Fruit fly (Drosophila melanogaster) whole organism, embryonic: ENCODE measurements around the gene Phb1.

Experiments used
- Ada2b ChIP-seq: fragments of 200-800 bp; sonication (Bioruptor generic); IDR thresholded peaks from 2 replicates; pipeline ENCODE4 v1.3.6; 2022; ENCODE audit warnings: missing biosample characterization, missing genetic modification characterization
- Atf6 ChIP-seq: fragments of 200-800 bp; sonication (Bioruptor generic); IDR thresholded peaks from 2 replicates; pipeline ENCODE4 v1.3.6; 2022; ENCODE audit warnings: missing biosample characterization, missing genetic modification characterization
- C15 ChIP-seq: fragments of 200-800 bp; sonication (Bioruptor generic); IDR thresholded peaks from 3 replicates; pipeline ENCODE4 v1.3.6; 2022; ENCODE audit warnings: missing biosample characterization, missing genetic modification characterization
- CG10431 ChIP-seq: fragments of 200-800 bp; sonication (Bioruptor generic); optimal IDR thresholded peaks from 3 replicates; lab custom pipeline; 2018; ENCODE audit warnings: missing biosample characterization, mild to moderate bottlenecking, missing genetic modification characterization
- CG11504 ChIP-seq: fragments of 200-800 bp; sonication (Bioruptor generic); optimal IDR thresholded peaks from 3 replicates; lab custom pipeline; 2019; ENCODE audit warnings: missing biosample characterization, mild to moderate bottlenecking, missing genetic modification characterization, moderate library complexity
- CG11695 ChIP-seq: fragments of 200-800 bp; sonication (Bioruptor generic); IDR thresholded peaks from 3 replicates; pipeline ENCODE4 v1.3.6; 2022; ENCODE audit warnings: missing biosample characterization, missing genetic modification characterization
- CG13287 ChIP-seq: fragments of 200-800 bp; sonication (Bioruptor generic); IDR thresholded peaks from 2 replicates; pipeline ENCODE4 v1.3.6; 2022; ENCODE audit warnings: missing biosample characterization, missing genetic modification characterization; ENCODE audit not compliant: partially characterized antibody
- CG13424 ChIP-seq: fragments of 200-800 bp; sonication (Bioruptor generic); optimal IDR thresholded peaks from 2 replicates; lab custom pipeline; 2019; ENCODE audit warnings: missing biosample characterization, mild to moderate bottlenecking, missing genetic modification characterization, moderate library complexity
- CG14860 ChIP-seq: fragments of 200-800 bp; sonication (Bioruptor generic); IDR thresholded peaks from 3 replicates; pipeline ENCODE4 v1.3.6; 2022; ENCODE audit warnings: missing biosample characterization, missing genetic modification characterization; ENCODE audit not compliant: partially characterized antibody
- CG16863 ChIP-seq: fragments of 200-800 bp; sonication (Bioruptor generic); optimal IDR thresholded peaks from 3 replicates; lab custom pipeline; 2016; ENCODE audit warnings: missing biosample characterization, missing genetic modification characterization
- CG17361 ChIP-seq: fragments of 200-800 bp; sonication (Bioruptor generic); IDR thresholded peaks from 3 replicates; pipeline ENCODE4 v1.3.6; 2022; ENCODE audit warnings: missing biosample characterization, missing genetic modification characterization
- CG17802 ChIP-seq: fragments of 200-800 bp; sonication (Bioruptor generic); optimal IDR thresholded peaks from 2 replicates; lab custom pipeline; 2018; ENCODE audit warnings: missing biosample characterization, mild to moderate bottlenecking, missing genetic modification characterization, moderate library complexity
- CG17829 ChIP-seq: fragments of 200-800 bp; optimal IDR thresholded peaks from 2 replicates; lab custom pipeline; 2019; ENCODE audit warnings: missing biosample characterization, mild to moderate bottlenecking, missing genetic modification characterization, moderate library complexity
- CG1792 ChIP-seq: fragments of 200-800 bp; sonication (Bioruptor generic); optimal IDR thresholded peaks from 2 replicates; lab custom pipeline; 2016; ENCODE audit warnings: missing biosample characterization, missing genetic modification characterization
- CG2129 ChIP-seq: fragments of 200-800 bp; sonication (Bioruptor generic); IDR thresholded peaks from 2 replicates; pipeline ENCODE4 v1.3.6; 2022; ENCODE audit warnings: missing biosample characterization, missing genetic modification characterization; ENCODE audit not compliant: partially characterized antibody
- CG30020 ChIP-seq: fragments of 200-800 bp; optimal IDR thresholded peaks from 2 replicates; lab custom pipeline; 2019; ENCODE audit warnings: missing biosample characterization, mild to moderate bottlenecking, missing genetic modification characterization, moderate library complexity
- CG31441 ChIP-seq: fragments of 200-800 bp; sonication (Bioruptor generic); IDR thresholded peaks from 2 replicates; pipeline ENCODE4 v1.3.6; 2022; ENCODE audit warnings: missing biosample characterization, missing genetic modification characterization
- CG4707 ChIP-seq: fragments of 200-800 bp; sonication (Bioruptor generic); optimal IDR thresholded peaks from 2 replicates; lab custom pipeline; 2018; ENCODE audit warnings: missing biosample characterization, mild to moderate bottlenecking, missing genetic modification characterization, moderate library complexity
- CG4820 ChIP-seq: fragments of 200-800 bp; sonication (Bioruptor generic); optimal IDR thresholded peaks from 3 replicates; lab custom pipeline; 2016; ENCODE audit warnings: missing biosample characterization, missing genetic modification characterization
- CG5245 ChIP-seq: fragments of 200-800 bp; sonication (Bioruptor generic); optimal IDR thresholded peaks from 3 replicates; lab custom pipeline; 2016; ENCODE audit warnings: missing biosample characterization, missing genetic modification characterization
- CG6689 ChIP-seq: fragments of 200-800 bp; sonication (Bioruptor generic); IDR thresholded peaks from 2 replicates; pipeline ENCODE4 v1.3.6; 2022; ENCODE audit warnings: missing biosample characterization, missing genetic modification characterization
- CG6765 ChIP-seq: fragments of 200-800 bp; sonication (Bioruptor generic); optimal IDR thresholded peaks from 3 replicates; lab custom pipeline; 2017; ENCODE audit warnings: missing biosample characterization, mild to moderate bottlenecking, missing genetic modification characterization
- CG6813 ChIP-seq: fragments of 200-800 bp; sonication (Bioruptor generic); optimal IDR thresholded peaks from 2 replicates; lab custom pipeline; 2017; ENCODE audit warnings: missing biosample characterization, missing genetic modification characterization, mild to moderate bottlenecking, moderate library complexity, missing genetic modification reagents
- CG9727 ChIP-seq: fragments of 200-800 bp; sonication (Bioruptor generic); optimal IDR thresholded peaks from 3 replicates; lab custom pipeline; 2017; ENCODE audit warnings: missing biosample characterization, mild to moderate bottlenecking, missing genetic modification characterization
- CG9797 ChIP-seq: fragments of 200-800 bp; sonication (Bioruptor generic); optimal IDR thresholded peaks from 3 replicates; lab custom pipeline; 2018; ENCODE audit warnings: missing biosample characterization, mild to moderate bottlenecking, missing genetic modification characterization
- CkIIα-i1 ChIP-seq: fragments of 200-800 bp; sonication (Bioruptor generic); IDR thresholded peaks from 2 replicates; pipeline ENCODE4 v1.3.6; 2022; ENCODE audit warnings: missing biosample characterization, missing genetic modification characterization
- Doc3 ChIP-seq: fragments of 200-800 bp; sonication (Bioruptor generic); IDR thresholded peaks from 3 replicates; pipeline ENCODE4 v1.3.6; 2022; ENCODE audit warnings: missing biosample characterization, missing genetic modification characterization; ENCODE audit not compliant: partially characterized antibody
- Ets97D ChIP-seq: fragments of 200-800 bp; sonication (Bioruptor generic); optimal IDR thresholded peaks from 3 replicates; lab custom pipeline; 2016; ENCODE audit warnings: missing biosample characterization, missing genetic modification characterization
- Hey ChIP-seq: fragments of 200-800 bp; sonication (Bioruptor generic); optimal IDR thresholded peaks from 3 replicates; lab custom pipeline; 2018; ENCODE audit warnings: missing biosample characterization, mild to moderate bottlenecking, missing genetic modification characterization
- Lhr ChIP-seq: fragments of 200-800 bp; sonication (Bioruptor generic); optimal IDR thresholded peaks from 3 replicates; lab custom pipeline; 2017; ENCODE audit warnings: mild to moderate bottlenecking, missing biosample characterization, missing genetic modification reagents, missing genetic modification characterization
- Lim3 ChIP-seq: fragments of 200-800 bp; sonication (Bioruptor generic); IDR thresholded peaks from 2 replicates; pipeline ENCODE4 v1.3.6; 2022; ENCODE audit warnings: missing biosample characterization, missing genetic modification characterization
- NFAT ChIP-seq: fragments of 200-800 bp; sonication (Bioruptor generic); IDR thresholded peaks from 2 replicates; pipeline ENCODE4 v1.3.6; 2022; ENCODE audit warnings: missing biosample characterization, missing genetic modification characterization
- Ptx1 ChIP-seq: fragments of 200-800 bp; sonication (Bioruptor generic); IDR thresholded peaks from 2 replicates; pipeline ENCODE4 v1.3.6; 2022; ENCODE audit warnings: missing biosample characterization, missing genetic modification characterization
- Ravus ChIP-seq: fragments of 200-800 bp; sonication (Bioruptor generic); IDR thresholded peaks from 2 replicates; pipeline ENCODE4 v1.3.6; 2022; ENCODE audit warnings: missing biosample characterization, missing genetic modification characterization
- Stat92E ChIP-seq, 3 experiments: fragments of >200 bp in 2 of 3; fragments of 200-800 bp in 1 of 3; sonication (Bioruptor generic) in 1 of 3; optimal IDR thresholded peaks; 2 replicates each; lab custom pipeline; 2017 to 2019; ENCODE audit warnings: missing biosample characterization in 3 of 3, missing genetic modification characterization in 3 of 3, mild to moderate bottlenecking in 1 of 3, moderate library complexity in 1 of 3
- Taf1 ChIP-seq: fragments of 200-800 bp; sonication (Bioruptor generic); IDR thresholded peaks from 2 replicates; pipeline ENCODE4 v1.3.6; 2022; ENCODE audit warnings: missing biosample characterization, missing genetic modification characterization
- amos ChIP-seq: fragments of 200-800 bp; sonication (Bioruptor generic); IDR thresholded peaks from 2 replicates; pipeline ENCODE4 v1.3.6; 2022; ENCODE audit warnings: missing biosample characterization, missing genetic modification characterization; ENCODE audit not compliant: partially characterized antibody
- crc ChIP-seq: fragments of 200-800 bp; sonication (Bioruptor generic); optimal IDR thresholded peaks from 2 replicates; lab custom pipeline; 2016; ENCODE audit warnings: missing biosample characterization, missing genetic modification characterization
- danr ChIP-seq: fragments of 200-800 bp; sonication (Bioruptor generic); IDR thresholded peaks from 2 replicates; pipeline ENCODE4 v1.3.6; 2022; ENCODE audit warnings: missing biosample characterization, missing genetic modification characterization
- dati ChIP-seq: fragments of 200-800 bp; sonication (Bioruptor generic); IDR thresholded peaks from 2 replicates; pipeline ENCODE4 v1.3.6; 2022; ENCODE audit warnings: missing biosample characterization, missing genetic modification characterization
- disco-r ChIP-seq: fragments of 200-800 bp; sonication (Bioruptor generic); optimal IDR thresholded peaks from 2 replicates; lab custom pipeline; 2016; ENCODE audit warnings: missing biosample characterization, missing genetic modification characterization
- exex ChIP-seq: fragments of 200-800 bp; sonication (Bioruptor generic); optimal IDR thresholded peaks from 4 replicates; lab custom pipeline; 2018; ENCODE audit warnings: missing biosample characterization, mild to moderate bottlenecking, missing genetic modification characterization, moderate library complexity
- fd3F ChIP-seq: fragments of 200-800 bp; sonication (Bioruptor generic); optimal IDR thresholded peaks from 2 replicates; lab custom pipeline; 2018; ENCODE audit warnings: missing biosample characterization, mild to moderate bottlenecking, missing genetic modification characterization, moderate library complexity
- fru ChIP-seq: fragments of >200 bp; optimal IDR thresholded peaks from 2 replicates; lab custom pipeline; 2017
- gsb ChIP-seq: fragments of 200-800 bp; sonication (Bioruptor generic); IDR thresholded peaks from 2 replicates; pipeline ENCODE4 v1.3.6; 2022; ENCODE audit warnings: missing biosample characterization, missing genetic modification characterization
- luna ChIP-seq: fragments of 200-800 bp; sonication (Bioruptor generic); optimal IDR thresholded peaks from 2 replicates; lab custom pipeline; 2016; ENCODE audit warnings: missing biosample characterization, missing genetic modification characterization
- odd ChIP-seq: fragments of 200-800 bp; sonication (Bioruptor generic); optimal IDR thresholded peaks from 2 replicates; lab custom pipeline; 2017; ENCODE audit warnings: missing biosample characterization, mild to moderate bottlenecking, missing genetic modification characterization
- sens ChIP-seq: fragments of 200-800 bp; sonication (Bioruptor generic); peaks from one replicate; lab custom pipeline; 2016; ENCODE audit warnings: missing biosample characterization, missing genetic modification characterization
- sim ChIP-seq: fragments of 200-800 bp; sonication (Bioruptor generic); IDR thresholded peaks from 2 replicates; pipeline ENCODE4 v1.3.6; 2022; ENCODE audit warnings: missing biosample characterization, missing genetic modification characterization
- sqz ChIP-seq: fragments of 200-800 bp; sonication (Bioruptor generic); optimal IDR thresholded peaks from 3 replicates; lab custom pipeline; 2018; ENCODE audit warnings: missing biosample characterization, mild to moderate bottlenecking, missing genetic modification characterization
- sug ChIP-seq: fragments of 200-800 bp; optimal IDR thresholded peaks from 2 replicates; lab custom pipeline; 2019; ENCODE audit warnings: missing biosample characterization, mild to moderate bottlenecking, missing genetic modification characterization, moderate library complexity
- vvl ChIP-seq: fragments of 200-800 bp; sonication (Bioruptor generic); IDR thresholded peaks from 2 replicates; pipeline ENCODE4 v1.3.6; 2022; ENCODE audit warnings: missing biosample characterization, missing genetic modification characterization
- yki ChIP-seq: fragments of >200 bp; optimal IDR thresholded peaks from 3 replicates; lab custom pipeline; 2018

Phb1 gene

dm6 chr2L:19140984-19141262, 17.3 kb upstream of the Phb1 start (continued):
- TF ChIP-seq C15 (GFP tag; lab: Robert Waterston, UW) (no peak), Atf6 (GFP tag; lab: Robert Waterston, UW) (0 out of 2 replicates have a peak, but pooled peaks have one; percentile 32), CG17829 (tag; lab: Kevin White, UChicago) (no peak), CG16863 (GFP tag; lab: Kevin White, UChicago) (no peak), sug (tag; lab: Kevin White, UChicago) (no peak), Doc3 (GFP tag; lab: Robert Waterston, UW) (no peak), CkIIα-i1 (no peak), CG4820 (GFP tag; lab: Kevin White, UChicago) (no peak), disco-r (GFP tag; lab: Kevin White, UChicago) (no peak), sqz (GFP tag; lab: Kevin White, UChicago) (no peak), CG9797 (GFP tag; lab: Kevin White, UChicago) (no peak), crc (no peak), CG31441 (GFP tag; lab: Robert Waterston, UW) (no peak), CG17361 (GFP tag; lab: Robert Waterston, UW) (no peak), Hey (no peak), fd3F (GFP tag; lab: Kevin White, UChicago) (no peak), yki (lab: Kevin White, UChicago) (no peak), CG4707 (no peak), CG6689 (no peak), luna (GFP tag; lab: Kevin White, UChicago) (no peak), sens (GFP tag; lab: Kevin White, UChicago) (peak; percentile 50), Lim3 (GFP tag; lab: Robert Waterston, UW) (no peak), danr (no peak), Lhr (GFP tag; lab: Kevin White, UChicago) (no peak), Ada2b (0 out of 2 replicates have a peak, but pooled peaks have one; percentile 29), CG9727 (GFP tag; lab: Kevin White, UChicago) (peak; percentile 49), CG10431 (GFP tag; lab: Kevin White, UChicago) (no peak), exex (tag; lab: Kevin White, UChicago) (no peak), CG17802 (tag; lab: Kevin White, UChicago) (no peak), Ravus (GFP tag; lab: Robert Waterston, UW) (no peak), gsb (0 out of 2 replicates have a peak, but pooled peaks have one; percentile 41), Stat92E (GFP tag; optimal IDR thresholded peaks at IDR 0.05; lab: Kevin White, UChicago) (no peak), CG5245 (GFP tag; lab: Kevin White, UChicago) (peak; percentile 37), NFAT (GFP tag; lab: Robert Waterston, UW) (peak; percentile 8; the same call in 1 of the 2 replicates), CG11504 (tag; lab: Kevin White, UChicago) (peak; percentile 57), amos (no peak), vvl (peak; percentile 24; the same call in 1 of the 2 replicates), dati (no peak), sim (GFP tag; lab: Robert Waterston, UW) (no peak), CG14860 (GFP tag; lab: Robert Waterston, UW) (no peak), CG13287 (GFP tag; lab: Robert Waterston, UW) (no peak), CG6813 (peak; percentile 26), CG30020 (tag; lab: Kevin White, UChicago) (no peak), odd (GFP tag; lab: Kevin White, UChicago) (no peak), Ets97D (no peak), CG1792 (GFP tag; lab: Kevin White, UChicago) (no peak), CG6765 (GFP tag; lab: Kevin White, UChicago) (no peak), Taf1 (GFP tag; lab: Robert Waterston, UW) (peak; percentile 59), CG11695 (GFP tag; lab: Robert Waterston, UW) (no peak), CG2129 (GFP tag; lab: Robert Waterston, UW) (no peak), Ptx1 (GFP tag; lab: Robert Waterston, UW) (peak; percentile 49; the same call in 1 of the 2 replicates), fru (lab: Kevin White, UChicago) (no peak), CG13424 (tag; lab: Kevin White, UChicago) (peak; percentile 21)
